Fruit fly (Drosophila melanogaster) whole organism, embryonic: ENCODE results near the gene CG13028.

Source experiments
- Aef1 ChIP-seq: fragments of 200-800 bp; sonication (Bioruptor generic); IDR thresholded peaks from 3 replicates; pipeline ENCODE4 v1.3.6; 2022; ENCODE audit warnings: missing biosample characterization, missing genetic modification characterization
- BEAF-32 ChIP-seq: fragments of 200-800 bp; sonication (Bioruptor generic); optimal IDR thresholded peaks from 3 replicates; lab custom pipeline; 2017; ENCODE audit warnings: missing biosample characterization, missing genetic modification characterization, mild to moderate bottlenecking, moderate library complexity, missing genetic modification reagents
- CG10979 ChIP-seq: fragments of 200-800 bp; sonication (Bioruptor generic); optimal IDR thresholded peaks from 2 replicates; lab custom pipeline; 2018; ENCODE audit warnings: missing biosample characterization, mild to moderate bottlenecking, missing genetic modification characterization, moderate library complexity
- CG11456 ChIP-seq: fragments of 200-800 bp; sonication (Bioruptor generic); IDR thresholded peaks from 3 replicates; pipeline ENCODE4 v1.3.6; 2022; ENCODE audit warnings: missing biosample characterization, missing genetic modification characterization
- CG11504 ChIP-seq: fragments of 200-800 bp; sonication (Bioruptor generic); optimal IDR thresholded peaks from 3 replicates; lab custom pipeline; 2019; ENCODE audit warnings: missing biosample characterization, mild to moderate bottlenecking, missing genetic modification characterization, moderate library complexity
- CG12942 ChIP-seq: fragments of 200-800 bp; sonication (Bioruptor generic); optimal IDR thresholded peaks from 3 replicates; lab custom pipeline; 2016; ENCODE audit warnings: missing biosample characterization, missing genetic modification characterization
- CG15514 ChIP-seq: fragments of 200-800 bp; sonication (Bioruptor generic); optimal IDR thresholded peaks from 3 replicates; lab custom pipeline; 2017; ENCODE audit warnings: missing biosample characterization, missing genetic modification characterization, mild to moderate bottlenecking, moderate library complexity, missing genetic modification reagents
- CG17186 ChIP-seq: fragments of 200-800 bp; sonication (Bioruptor generic); optimal IDR thresholded peaks from 3 replicates; lab custom pipeline; 2017; ENCODE audit warnings: missing biosample characterization, missing genetic modification reagents, missing genetic modification characterization
- CG17612 ChIP-seq: fragments of 200-800 bp; sonication (Bioruptor generic); IDR thresholded peaks from 2 replicates; pipeline ENCODE4 v1.3.6; 2022; ENCODE audit warnings: missing biosample characterization, missing genetic modification characterization
- CG18599 ChIP-seq: fragments of 200-800 bp; sonication (Bioruptor generic); optimal IDR thresholded peaks from 3 replicates; lab custom pipeline; 2017; ENCODE audit warnings: missing biosample characterization, missing genetic modification characterization, mild to moderate bottlenecking, moderate library complexity, missing genetic modification reagents
- CG2116 ChIP-seq: fragments of 200-800 bp; sonication (Bioruptor generic); optimal IDR thresholded peaks from 3 replicates; lab custom pipeline; 2018; ENCODE audit warnings: missing biosample characterization, mild to moderate bottlenecking, missing genetic modification characterization
- CG2120 ChIP-seq: fragments of 200-800 bp; sonication (Bioruptor generic); optimal IDR thresholded peaks from 3 replicates; lab custom pipeline; 2016; ENCODE audit warnings: missing biosample characterization, missing genetic modification characterization
- CG2678 ChIP-seq: fragments of 200-800 bp; sonication (Bioruptor generic); optimal IDR thresholded peaks from 3 replicates; lab custom pipeline; 2019; ENCODE audit warnings: missing biosample characterization, mild to moderate bottlenecking, missing genetic modification characterization, moderate library complexity
- CG31365 ChIP-seq: fragments of 200-800 bp; sonication (Bioruptor generic); optimal IDR thresholded peaks from 2 replicates; lab custom pipeline; 2018; ENCODE audit warnings: missing biosample characterization, mild to moderate bottlenecking, missing genetic modification characterization
- CG43689 ChIP-seq: fragments of 200-800 bp; sonication (Bioruptor generic); IDR thresholded peaks from 2 replicates; pipeline ENCODE4 v1.3.6; 2022; ENCODE audit warnings: missing biosample characterization, missing genetic modification characterization
- CG4707 ChIP-seq: fragments of 200-800 bp; sonication (Bioruptor generic); optimal IDR thresholded peaks from 2 replicates; lab custom pipeline; 2018; ENCODE audit warnings: missing biosample characterization, mild to moderate bottlenecking, missing genetic modification characterization, moderate library complexity
- CG6272 ChIP-seq: fragments of 200-800 bp; sonication (Bioruptor generic); IDR thresholded peaks from 2 replicates; pipeline ENCODE4 v1.3.6; 2022; ENCODE audit warnings: missing biosample characterization, missing genetic modification characterization
- CG7786 ChIP-seq: fragments of 200-800 bp; sonication (Bioruptor generic); optimal IDR thresholded peaks from 2 replicates; lab custom pipeline; 2016; ENCODE audit warnings: missing biosample characterization, missing genetic modification characterization
- CG7987 ChIP-seq: fragments of 200-800 bp; sonication (Bioruptor generic); optimal IDR thresholded peaks from 2 replicates; lab custom pipeline; 2018; ENCODE audit warnings: missing biosample characterization, mild to moderate bottlenecking, missing genetic modification characterization, moderate library complexity
- CG8290 ChIP-seq, 3 experiments: fragments of 200-800 bp; sonication (Bioruptor generic); optimal IDR thresholded peaks; 2 replicates each; lab custom pipeline; 2016 to 2019; ENCODE audit warnings: missing biosample characterization in 3 of 3, missing genetic modification characterization in 3 of 3, mild to moderate bottlenecking in 2 of 3, moderate library complexity in 1 of 3
- CTCF ChIP-seq: fragments of 200-800 bp; sonication (Bioruptor generic); optimal IDR thresholded peaks from 2 replicates; lab custom pipeline; 2017; ENCODE audit warnings: missing biosample characterization, mild to moderate bottlenecking, missing genetic modification characterization, moderate library complexity
- Camta ChIP-seq: fragments of 200-800 bp; sonication (Bioruptor generic); optimal IDR thresholded peaks from 2 replicates; lab custom pipeline; 2016; ENCODE audit warnings: missing biosample characterization, missing genetic modification characterization
- E2f1 ChIP-seq: fragments of 200-800 bp; sonication (Bioruptor generic); IDR thresholded peaks from 2 replicates; pipeline ENCODE4 v1.3.6; 2022; ENCODE audit warnings: missing biosample characterization, missing genetic modification characterization
- Ets65A ChIP-seq: fragments of 200-800 bp; sonication (Bioruptor generic); peaks from one replicate; lab custom pipeline; 2016; ENCODE audit warnings: missing biosample characterization, missing genetic modification characterization
- Ets97D ChIP-seq: fragments of 200-800 bp; sonication (Bioruptor generic); optimal IDR thresholded peaks from 3 replicates; lab custom pipeline; 2016; ENCODE audit warnings: missing biosample characterization, missing genetic modification characterization
- Fer1 ChIP-seq: fragments of 200-800 bp; sonication (Bioruptor generic); optimal IDR thresholded peaks from 2 replicates; lab custom pipeline; 2017; ENCODE audit warnings: missing biosample characterization, mild to moderate bottlenecking, missing genetic modification characterization
- HmgZ ChIP-seq: fragments of 200-800 bp; sonication (Bioruptor generic); optimal IDR thresholded peaks from 2 replicates; lab custom pipeline; 2018; ENCODE audit warnings: missing biosample characterization, mild to moderate bottlenecking, missing genetic modification characterization
- Med ChIP-seq: fragments of 200-800 bp; sonication (Bioruptor generic); peaks from one replicate; lab custom pipeline; 2016; ENCODE audit warnings: missing biosample characterization, missing genetic modification characterization, mild to moderate bottlenecking, inconsistent platforms, moderate library complexity
- Myb ChIP-seq: fragments of 200-800 bp; sonication (Bioruptor generic); optimal IDR thresholded peaks from 2 replicates; lab custom pipeline; 2016; ENCODE audit warnings: missing biosample characterization, missing genetic modification characterization
- NFAT ChIP-seq: fragments of 200-800 bp; sonication (Bioruptor generic); IDR thresholded peaks from 2 replicates; pipeline ENCODE4 v1.3.6; 2022; ENCODE audit warnings: missing biosample characterization, missing genetic modification characterization
- NfI ChIP-seq: fragments of 200-800 bp; sonication (Bioruptor generic); optimal IDR thresholded peaks from 3 replicates; lab custom pipeline; 2018; ENCODE audit warnings: missing biosample characterization, mild to moderate bottlenecking, missing genetic modification characterization, moderate library complexity
- Rx ChIP-seq: fragments of 200-800 bp; sonication (Bioruptor generic); IDR thresholded peaks from 2 replicates; pipeline ENCODE4 v1.3.6; 2022; ENCODE audit warnings: missing biosample characterization, missing genetic modification characterization
- Stat92E ChIP-seq, 3 experiments: fragments of >200 bp in 2 of 3; fragments of 200-800 bp in 1 of 3; sonication (Bioruptor generic) in 1 of 3; optimal IDR thresholded peaks; 2 replicates each; lab custom pipeline; 2017 to 2019; ENCODE audit warnings: missing biosample characterization in 3 of 3, missing genetic modification characterization in 3 of 3, mild to moderate bottlenecking in 1 of 3, moderate library complexity in 1 of 3
- ara ChIP-seq: fragments of 200-800 bp; sonication (Bioruptor generic); IDR thresholded peaks from 2 replicates; pipeline ENCODE4 v1.3.6; 2022; ENCODE audit warnings: missing biosample characterization, missing genetic modification characterization
- ase ChIP-seq: fragments of 200-800 bp; sonication (Bioruptor generic); IDR thresholded peaks from 3 replicates; pipeline ENCODE4 v1.3.6; 2022; ENCODE audit warnings: missing biosample characterization, missing genetic modification characterization
- chinmo ChIP-seq: fragments of 200-800 bp; sonication (Bioruptor generic); IDR thresholded peaks from 4 replicates; pipeline ENCODE4 v1.3.6; 2022; ENCODE audit warnings: missing biosample characterization, missing genetic modification characterization; ENCODE audit not compliant: partially characterized antibody
- ci ChIP-seq: fragments of 200-800 bp; sonication (Bioruptor generic); IDR thresholded peaks from 3 replicates; pipeline ENCODE4 v1.3.6; 2022; ENCODE audit warnings: missing biosample characterization, missing genetic modification characterization
- da ChIP-seq: fragments of 200-800 bp; sonication (Bioruptor generic); optimal IDR thresholded peaks from 2 replicates; lab custom pipeline; 2016; ENCODE audit warnings: missing biosample characterization, missing genetic modification characterization
- eve ChIP-seq, 2 experiments: fragments of >200 bp; optimal IDR thresholded peaks; 2 replicates each; lab custom pipeline; 2017; ENCODE audit warnings: missing biosample characterization in 2 of 2, missing genetic modification characterization in 2 of 2
- fd64A ChIP-seq: fragments of 200-800 bp; sonication (Bioruptor generic); optimal IDR thresholded peaks from 3 replicates; lab custom pipeline; 2018; ENCODE audit warnings: missing biosample characterization, mild to moderate bottlenecking, missing genetic modification characterization
- gcm ChIP-seq: fragments of 200-800 bp; sonication (Bioruptor generic); optimal IDR thresholded peaks from 2 replicates; lab custom pipeline; 2019; ENCODE audit warnings: missing biosample characterization, mild to moderate bottlenecking, missing genetic modification characterization, moderate library complexity
- grn ChIP-seq: fragments of 200-800 bp; sonication (Bioruptor generic); optimal IDR thresholded peaks from 3 replicates; lab custom pipeline; 2017; ENCODE audit warnings: missing biosample characterization, missing genetic modification characterization
- hkb ChIP-seq, 2 experiments: fragments of 200-800 bp in 1 of 2; fragments of >200 bp in 1 of 2; sonication (Bioruptor generic) in 1 of 2; IDR thresholded peaks in 1 of 2; optimal IDR thresholded peaks in 1 of 2; 2 replicates each; pipeline versions ENCODE4 v1.3.6 to Lab custom; 2017 to 2022; ENCODE audit warnings: missing biosample characterization in 1 of 2, missing genetic modification characterization in 1 of 2
- prd ChIP-seq, 3 experiments: fragments of >200 bp in 2 of 3; fragments of 200-800 bp in 1 of 3; sonication (Bioruptor generic) in 1 of 3; optimal IDR thresholded peaks in 2 of 3; IDR thresholded peaks in 1 of 3; 2 replicates in 2 of 3; 3 replicates in 1 of 3; pipeline versions ENCODE4 v1.3.6 to Lab custom; 2017 to 2022; ENCODE audit warnings: missing biosample characterization in 1 of 3, missing genetic modification characterization in 1 of 3
- run ChIP-seq: fragments of 200-800 bp; sonication (Bioruptor generic); optimal IDR thresholded peaks from 3 replicates; lab custom pipeline; 2018; ENCODE audit warnings: missing biosample characterization, mild to moderate bottlenecking, missing genetic modification characterization
- sna ChIP-seq: fragments of 200-800 bp; sonication (Bioruptor generic); IDR thresholded peaks from 2 replicates; pipeline ENCODE4 v1.3.6; 2022; ENCODE audit warnings: missing biosample characterization, missing genetic modification characterization; ENCODE audit not compliant: partially characterized antibody
- stwl ChIP-seq: fragments of 200-800 bp; sonication (Bioruptor generic); optimal IDR thresholded peaks from 3 replicates; lab custom pipeline; 2018; ENCODE audit warnings: missing biosample characterization, mild to moderate bottlenecking, missing genetic modification characterization, moderate library complexity
- sug ChIP-seq: fragments of 200-800 bp; optimal IDR thresholded peaks from 2 replicates; lab custom pipeline; 2019; ENCODE audit warnings: missing biosample characterization, mild to moderate bottlenecking, missing genetic modification characterization, moderate library complexity
- tna ChIP-seq: fragments of 200-800 bp; sonication (Bioruptor generic); IDR thresholded peaks from 2 replicates; pipeline ENCODE4 v1.3.6; 2022; ENCODE audit warnings: missing biosample characterization, missing genetic modification characterization; ENCODE audit not compliant: partially characterized antibody
- vvl ChIP-seq: fragments of 200-800 bp; sonication (Bioruptor generic); IDR thresholded peaks from 2 replicates; pipeline ENCODE4 v1.3.6; 2022; ENCODE audit warnings: missing biosample characterization, missing genetic modification characterization

Gene CG13028

DNA sequence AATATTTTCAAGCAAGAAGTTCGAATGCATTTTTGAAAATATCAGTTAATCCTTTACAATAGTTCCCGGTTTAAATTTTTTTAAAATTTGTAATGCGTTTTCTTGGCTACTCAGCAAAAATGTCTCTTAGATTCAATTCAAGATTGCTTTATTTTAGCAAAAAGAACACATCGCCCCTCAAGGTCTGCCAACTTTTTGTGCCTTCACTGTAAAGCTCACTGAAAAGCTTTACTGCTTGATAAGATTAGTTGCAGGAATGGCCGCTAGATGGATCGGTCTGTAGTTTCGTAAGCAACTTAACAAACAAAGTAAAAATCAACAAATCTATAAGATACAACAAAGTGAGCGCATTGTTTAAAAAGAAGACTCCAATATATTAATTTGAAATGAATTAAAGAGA is 39.0 kb upstream of the CG13028 start:
- TF ChIP-seq ase (GFP tag; lab: Robert Waterston, UW) (no peak), CG12942 (GFP tag; lab: Kevin White, UChicago) (no peak), CG15514 (peak; percentile 15), ci (GFP tag; lab: Robert Waterston, UW) (peak; percentile 44; the same call in 1 of the 3 replicates), prd (optimal IDR thresholded peaks at IDR 0.05; lab: Kevin White, UChicago) (no peak), prd (GFP tag; IDR thresholded peaks at IDR 0.05; lab: Robert Waterston, UW) (no peak), Rx (GFP tag; lab: Robert Waterston, UW) (no peak), BEAF-32 (GFP tag; lab: Kevin White, UChicago) (no peak), CG11456 (GFP tag; lab: Robert Waterston, UW) (no peak), stwl (tag; lab: Kevin White, UChicago) (peak; percentile 0), NFAT (GFP tag; lab: Robert Waterston, UW) (no peak), CG18599 (no peak), chinmo (GFP tag; lab: Robert Waterston, UW) (0 out of 4 replicates have a peak, but pooled peaks have one; percentile 30), tna (GFP tag; lab: Robert Waterston, UW) (no peak), Ets65A (peak; percentile 88), CG17612 (GFP tag; lab: Robert Waterston, UW) (no peak), ara (GFP tag; lab: Robert Waterston, UW) (no peak), Fer1 (GFP tag; lab: Kevin White, UChicago) (no peak), Ets97D (GFP tag; lab: Kevin White, UChicago) (no peak), CG11504 (tag; lab: Kevin White, UChicago) (peak; percentile 18), CG10979 (tag; lab: Kevin White, UChicago) (peak; percentile 98), CG17186 (no peak), hkb (optimal IDR thresholded peaks at IDR 0.05; lab: Kevin White, UChicago) (no peak), hkb (GFP tag; IDR thresholded peaks at IDR 0.05; lab: Robert Waterston, UW) (0 out of 2 replicates have a peak, but pooled peaks have one; percentile 38), sug (peak; percentile 1), Myb (no peak), CG2678 (tag; lab: Kevin White, UChicago) (peak; percentile 7), NfI (GFP tag; lab: Kevin White, UChicago) (peak; percentile 32), sna (GFP tag; lab: Robert Waterston, UW) (no peak), CG2116 (GFP tag; lab: Kevin White, UChicago) (no peak), grn (GFP tag; lab: Kevin White, UChicago) (peak; percentile 71), run (tag; lab: Kevin White, UChicago) (no peak), HmgZ (peak; percentile 7), Med (peak; percentile 70), CG43689 (no peak), fd64A (GFP tag; lab: Kevin White, UChicago) (no peak), CG7987 (GFP tag; lab: Kevin White, UChicago) (peak; percentile 4), CG2120 (GFP tag; lab: Kevin White, UChicago) (peak; percentile 1), CG7786 (no peak), gcm (GFP tag; lab: Kevin White, UChicago) (no peak), Stat92E (GFP tag; optimal IDR thresholded peaks at IDR 0.05; lab: Kevin White, UChicago) (no peak), Aef1 (GFP tag; lab: Robert Waterston, UW) (no peak), CTCF (GFP tag; lab: Kevin White, UChicago) (peak; percentile 95), E2f1 (GFP tag; lab: Robert Waterston, UW) (no peak), CG8290 (GFP tag; optimal IDR thresholded peaks at IDR 0.05; lab: Kevin White, UChicago) (no peak), CG8290 (tag; optimal IDR thresholded peaks at IDR 0.05; lab: Kevin White, UChicago) (peak in 1 of 2 experiments; percentile 43), Camta (GFP tag; lab: Kevin White, UChicago) (no peak), CG31365 (tag; lab: Kevin White, UChicago) (peak; percentile 32), da (GFP tag; lab: Kevin White, UChicago) (no peak), vvl (GFP tag; lab: Robert Waterston, UW) (peak; percentile 19; the same call in 1 of the 2 replicates), CG4707 (GFP tag; lab: Kevin White, UChicago) (no peak), eve (GFP tag; optimal IDR thresholded peaks at IDR 0.05; lab: Kevin White, UChicago) (no peak), CG6272 (no peak)
